Worm (Caenorhabditis elegans): ENCODE measurements around the gene pigt-1.

DNA sequence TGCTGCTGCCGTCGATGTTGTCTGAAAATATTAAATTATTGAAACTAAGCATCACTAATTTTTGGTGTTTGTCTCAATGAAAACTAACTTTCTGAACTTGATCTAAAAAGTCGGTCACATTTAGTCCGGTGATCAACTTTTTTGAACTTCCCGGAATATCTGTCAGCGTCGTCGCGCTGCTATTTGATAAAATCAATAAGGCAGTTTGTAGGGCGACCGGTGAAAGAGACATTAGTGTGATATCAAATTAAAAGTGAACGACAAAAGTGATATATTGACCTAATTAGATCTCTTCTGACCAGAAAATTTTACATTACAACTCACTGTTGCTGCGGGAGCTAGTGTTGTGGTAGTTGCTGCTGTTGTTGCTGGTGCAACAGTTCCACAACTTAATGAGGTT lies 12.3 kb upstream of the pigt-1 start:
- TF ChIP-seq pbrm-1 (GFP tag; IDR thresholded peaks at IDR 0.05) (no peak), lin-40 (tag; optimal IDR thresholded peaks at IDR 0.05) (no peak), unc-130 (GFP tag; optimal IDR thresholded peaks at IDR 0.05) (no peak), die-1 (tag; optimal IDR thresholded peaks at IDR 0.05) (no peak)
